Fruit fly (Drosophila melanogaster) whole organism, embryonic: Measurements from ENCODE around the gene Osi20.
A peak's percentile ranks its signal among the peaks of the same experiment; 100 is the strongest.

Experiments used
- Awh ChIP-seq: fragments of 200-800 bp; sonication (Bioruptor generic); IDR thresholded peaks from 2 replicates; pipeline ENCODE4, ENCODE4 v1.3.6; 2022; ENCODE audit warnings: missing biosample characterization, missing genetic modification characterization
- Bdp1 ChIP-seq: fragments of 200-800 bp; sonication (Bioruptor generic); optimal IDR thresholded peaks from 3 replicates; lab custom pipeline; 2016; ENCODE audit warnings: missing biosample characterization, missing genetic modification characterization
- Bgb ChIP-seq: fragments of 200-800 bp; sonication (Bioruptor generic); IDR thresholded peaks from 2 replicates; pipeline ENCODE4 v1.3.6; 2022; ENCODE audit warnings: missing biosample characterization, missing genetic modification characterization; ENCODE audit not compliant: partially characterized antibody
- CG10654 ChIP-seq: fragments of 200-800 bp; sonication (Bioruptor generic); optimal IDR thresholded peaks from 2 replicates; lab custom pipeline; 2016; ENCODE audit warnings: missing biosample characterization, missing genetic modification characterization
- CG10979 ChIP-seq: fragments of 200-800 bp; sonication (Bioruptor generic); optimal IDR thresholded peaks from 2 replicates; lab custom pipeline; 2018; ENCODE audit warnings: missing biosample characterization, mild to moderate bottlenecking, missing genetic modification characterization, moderate library complexity
- CG11085 ChIP-seq: fragments of 200-800 bp; sonication (Bioruptor generic); IDR thresholded peaks from 2 replicates; pipeline ENCODE4 v1.3.6; 2022; ENCODE audit warnings: missing biosample characterization, missing genetic modification characterization
- CG11504 ChIP-seq: fragments of 200-800 bp; sonication (Bioruptor generic); optimal IDR thresholded peaks from 3 replicates; lab custom pipeline; 2019; ENCODE audit warnings: missing biosample characterization, mild to moderate bottlenecking, missing genetic modification characterization, moderate library complexity
- CG11695 ChIP-seq: fragments of 200-800 bp; sonication (Bioruptor generic); IDR thresholded peaks from 3 replicates; pipeline ENCODE4 v1.3.6; 2022; ENCODE audit warnings: missing biosample characterization, missing genetic modification characterization
- CG12299 ChIP-seq: fragments of 200-800 bp; sonication (Bioruptor generic); optimal IDR thresholded peaks from 2 replicates; lab custom pipeline; 2018; ENCODE audit warnings: missing biosample characterization, mild to moderate bottlenecking, missing genetic modification characterization
- CG12659 ChIP-seq: fragments of 200-800 bp; sonication (Bioruptor generic); optimal IDR thresholded peaks from 3 replicates; lab custom pipeline; 2017; ENCODE audit warnings: mild to moderate bottlenecking, missing biosample characterization, missing genetic modification reagents, missing genetic modification characterization
- CG13287 ChIP-seq: fragments of 200-800 bp; sonication (Bioruptor generic); IDR thresholded peaks from 2 replicates; pipeline ENCODE4 v1.3.6; 2022; ENCODE audit warnings: missing biosample characterization, missing genetic modification characterization; ENCODE audit not compliant: partially characterized antibody
- CG13424 ChIP-seq: fragments of 200-800 bp; sonication (Bioruptor generic); optimal IDR thresholded peaks from 2 replicates; lab custom pipeline; 2019; ENCODE audit warnings: missing biosample characterization, mild to moderate bottlenecking, missing genetic modification characterization, moderate library complexity
- CG15696 ChIP-seq: fragments of 200-800 bp; sonication (Bioruptor generic); optimal IDR thresholded peaks from 2 replicates; lab custom pipeline; 2019; ENCODE audit warnings: missing biosample characterization, mild to moderate bottlenecking, missing genetic modification characterization, moderate library complexity
- CG18262 ChIP-seq: fragments of 200-800 bp; optimal IDR thresholded peaks from 3 replicates; lab custom pipeline; 2019; ENCODE audit warnings: missing biosample characterization, mild to moderate bottlenecking, missing genetic modification characterization, moderate library complexity
- CG2199 ChIP-seq: fragments of 200-800 bp; sonication (Bioruptor generic); IDR thresholded peaks from 3 replicates; pipeline ENCODE4 v1.3.6; 2022; ENCODE audit warnings: missing biosample characterization, missing genetic modification characterization
- CG2875 ChIP-seq: fragments of 200-800 bp; sonication (Bioruptor generic); optimal IDR thresholded peaks from 2 replicates; lab custom pipeline; 2017; ENCODE audit warnings: missing biosample characterization, mild to moderate bottlenecking, missing genetic modification characterization, missing genetic modification reagents
- CG3407 ChIP-seq: fragments of 200-800 bp; sonication (Bioruptor generic); optimal IDR thresholded peaks from 2 replicates; lab custom pipeline; 2018; ENCODE audit warnings: missing biosample characterization, mild to moderate bottlenecking, missing genetic modification characterization
- CG3838 ChIP-seq: fragments of 200-800 bp; sonication (Bioruptor generic); optimal IDR thresholded peaks from 3 replicates; lab custom pipeline; 2016; ENCODE audit warnings: missing biosample characterization, missing genetic modification characterization
- CG4730 ChIP-seq: fragments of 200-800 bp; sonication (Bioruptor generic); IDR thresholded peaks from 2 replicates; pipeline ENCODE4 v1.3.6; 2022; ENCODE audit warnings: missing biosample characterization, missing genetic modification characterization
- CG5245 ChIP-seq: fragments of 200-800 bp; sonication (Bioruptor generic); optimal IDR thresholded peaks from 3 replicates; lab custom pipeline; 2016; ENCODE audit warnings: missing biosample characterization, missing genetic modification characterization
- CG6765 ChIP-seq: fragments of 200-800 bp; sonication (Bioruptor generic); optimal IDR thresholded peaks from 3 replicates; lab custom pipeline; 2017; ENCODE audit warnings: missing biosample characterization, mild to moderate bottlenecking, missing genetic modification characterization
- CG7556 ChIP-seq: fragments of 200-800 bp; sonication (Bioruptor generic); optimal IDR thresholded peaks from 2 replicates; lab custom pipeline; 2017; ENCODE audit warnings: missing biosample characterization, mild to moderate bottlenecking, missing genetic modification characterization
- CG8388 ChIP-seq: fragments of 200-800 bp; sonication (Bioruptor generic); optimal IDR thresholded peaks from 2 replicates; lab custom pipeline; 2019; ENCODE audit warnings: missing biosample characterization, mild to moderate bottlenecking, missing genetic modification characterization, moderate library complexity
- CG8478 ChIP-seq: fragments of >200 bp; optimal IDR thresholded peaks from 2 replicates; lab custom pipeline; 2018
- CG9609 ChIP-seq: fragments of 200-800 bp; sonication (Bioruptor generic); optimal IDR thresholded peaks from 3 replicates; lab custom pipeline; 2016; ENCODE audit warnings: missing biosample characterization, missing genetic modification characterization
- Dbx ChIP-seq: fragments of 200-800 bp; sonication (Bioruptor generic); IDR thresholded peaks from 3 replicates; pipeline ENCODE4 v1.3.6; 2022; ENCODE audit warnings: missing biosample characterization, missing genetic modification characterization
- Dp ChIP-seq: fragments of 200-800 bp; sonication (Bioruptor generic); optimal IDR thresholded peaks from 2 replicates; lab custom pipeline; 2018; ENCODE audit warnings: missing biosample characterization, mild to moderate bottlenecking, missing genetic modification characterization, moderate library complexity
- Ets65A ChIP-seq: fragments of 200-800 bp; sonication (Bioruptor generic); peaks from one replicate; lab custom pipeline; 2016; ENCODE audit warnings: missing biosample characterization, missing genetic modification characterization
- Lhr ChIP-seq: fragments of 200-800 bp; sonication (Bioruptor generic); optimal IDR thresholded peaks from 3 replicates; lab custom pipeline; 2017; ENCODE audit warnings: mild to moderate bottlenecking, missing biosample characterization, missing genetic modification reagents, missing genetic modification characterization
- Meics ChIP-seq: fragments of 200-800 bp; sonication (Bioruptor generic); optimal IDR thresholded peaks from 2 replicates; lab custom pipeline; 2017; ENCODE audit warnings: missing biosample characterization, mild to moderate bottlenecking, missing genetic modification characterization
- Neu2 ChIP-seq: fragments of 200-800 bp; sonication (Bioruptor generic); optimal IDR thresholded peaks from 3 replicates; lab custom pipeline; 2016; ENCODE audit warnings: missing biosample characterization, missing genetic modification characterization, borderline replicate concordance
- Oli ChIP-seq: fragments of 200-800 bp; sonication (Bioruptor generic); optimal IDR thresholded peaks from 2 replicates; lab custom pipeline; 2018; ENCODE audit warnings: missing biosample characterization, mild to moderate bottlenecking, missing genetic modification characterization, moderate library complexity
- Sry-δ ChIP-seq: fragments of 200-800 bp; sonication (Bioruptor generic); optimal IDR thresholded peaks from 2 replicates; lab custom pipeline; 2016; ENCODE audit warnings: missing biosample characterization, missing genetic modification characterization
- TFAM ChIP-seq: fragments of 200-800 bp; sonication (Bioruptor generic); optimal IDR thresholded peaks from 2 replicates; lab custom pipeline; 2017; ENCODE audit warnings: missing biosample characterization, missing genetic modification characterization, inconsistent platforms
- Vsx1 ChIP-seq: fragments of 200-800 bp; sonication (Bioruptor generic); optimal IDR thresholded peaks from 2 replicates; lab custom pipeline; 2017; ENCODE audit warnings: missing biosample characterization, mild to moderate bottlenecking, missing genetic modification characterization, missing genetic modification reagents
- gem ChIP-seq: fragments of 200-800 bp; sonication (Bioruptor generic); optimal IDR thresholded peaks from 2 replicates; lab custom pipeline; 2019; ENCODE audit warnings: missing biosample characterization, mild to moderate bottlenecking, missing genetic modification characterization, moderate library complexity
- lilli ChIP-seq: fragments of 200-800 bp; sonication (Bioruptor generic); optimal IDR thresholded peaks from 3 replicates; lab custom pipeline; 2016; ENCODE audit warnings: missing biosample characterization, missing genetic modification characterization
- nau ChIP-seq: fragments of 200-800 bp; sonication (Bioruptor generic); optimal IDR thresholded peaks from 3 replicates; lab custom pipeline; 2017; ENCODE audit warnings: missing biosample characterization, mild to moderate bottlenecking, missing genetic modification characterization, missing genetic modification reagents
- nerfin-1 ChIP-seq: fragments of 200-800 bp; sonication (Bioruptor generic); optimal IDR thresholded peaks from 3 replicates; lab custom pipeline; 2019; ENCODE audit warnings: missing biosample characterization, mild to moderate bottlenecking, missing genetic modification characterization, moderate library complexity
- pfk ChIP-seq: fragments of 200-800 bp; sonication (Bioruptor generic); optimal IDR thresholded peaks from 2 replicates; lab custom pipeline; 2018; ENCODE audit warnings: missing biosample characterization, mild to moderate bottlenecking, missing genetic modification characterization, moderate library complexity
- sens ChIP-seq: fragments of 200-800 bp; sonication (Bioruptor generic); peaks from one replicate; lab custom pipeline; 2016; ENCODE audit warnings: missing biosample characterization, missing genetic modification characterization
- ssp ChIP-seq: fragments of 200-800 bp; sonication (Bioruptor generic); IDR thresholded peaks from 2 replicates; pipeline ENCODE4 v1.3.6; 2022; ENCODE audit warnings: missing biosample characterization, missing genetic modification characterization
- vfl ChIP-seq: fragments of 200-800 bp; sonication (Bioruptor generic); optimal IDR thresholded peaks from 2 replicates; lab custom pipeline; 2016; ENCODE audit warnings: missing biosample characterization, missing genetic modification characterization
- zen ChIP-seq: fragments of 200-800 bp; sonication (Bioruptor generic); optimal IDR thresholded peaks from 3 replicates; lab custom pipeline; 2018; ENCODE audit warnings: missing biosample characterization, mild to moderate bottlenecking, missing genetic modification characterization, moderate library complexity

Osi20 gene

dm6 chr3R:6373512-6374306, 33.8 kb downstream of the Osi20 start (continued):
- TF ChIP-seq CG11504 (tag; lab: Kevin White, UChicago) (no peak), CG4730 (GFP tag; lab: Robert Waterston, UW) (no peak), CG18262 (tag; lab: Kevin White, UChicago) (peak; percentile 43), CG11085 (GFP tag; lab: Robert Waterston, UW) (0 out of 2 replicates have a peak, but pooled peaks have one; percentile 43), Vsx1 (GFP tag; lab: Kevin White, UChicago) (peak; percentile 75), Awh (peak; percentile 66), Bdp1 (peak; percentile 1), CG9609 (GFP tag; lab: Kevin White, UChicago) (no peak), CG2875 (peak; percentile 57), CG12299 (tag; lab: Kevin White, UChicago) (peak; percentile 73), nerfin-1 (peak; percentile 16), Dp (no peak), CG13424 (peak; percentile 42), CG10654 (GFP tag; lab: Kevin White, UChicago) (peak; percentile 9), CG7556 (GFP tag; lab: Kevin White, UChicago) (peak; percentile 65), CG12659 (GFP tag; lab: Kevin White, UChicago) (peak; percentile 71), CG6765 (peak; percentile 52), nau (no peak), vfl (no peak), CG11695 (0 out of 3 replicates have a peak, but pooled peaks have one; percentile 28), pfk (GFP tag; lab: Kevin White, UChicago) (no peak), Dbx (peak; percentile 63; the same call in 2 of the 3 replicates), CG5245 (GFP tag; lab: Kevin White, UChicago) (peak; percentile 22), CG8388 (GFP tag; lab: Kevin White, UChicago) (peak; percentile 3), TFAM (no peak), CG3407 (GFP tag; lab: Kevin White, UChicago) (peak; percentile 43)

- TF ChIP-seq sens (peak; percentile 7), ssp (GFP tag; lab: Robert Waterston, UW) (no peak), CG15696 (tag; lab: Kevin White, UChicago) (no peak), Neu2 (GFP tag; lab: Kevin White, UChicago) (no peak), Meics (GFP tag; lab: Kevin White, UChicago) (peak; percentile 75), CG13287 (GFP tag; lab: Robert Waterston, UW) (no peak), zen (tag; lab: Kevin White, UChicago) (no peak), CG2199 (no peak), lilli (GFP tag; lab: Kevin White, UChicago) (no peak), gem (tag; lab: Kevin White, UChicago) (no peak), CG3838 (GFP tag; lab: Kevin White, UChicago) (no peak), Sry-δ (GFP tag; lab: Kevin White, UChicago) (peak; percentile 2), CG10979 (tag; lab: Kevin White, UChicago) (no peak), Ets65A (GFP tag; lab: Kevin White, UChicago) (peak; percentile 47), Oli (no peak), Bgb (GFP tag; lab: Robert Waterston, UW) (no peak), CG8478 (lab: Kevin White, UChicago) (no peak), Lhr (GFP tag; lab: Kevin White, UChicago) (no peak)
Measured at dm6 chr3R:6374307-6374574, 34.3 kb downstream of the Osi20 start, which contains the start of gene CG42564. Gene CG42564, plus strand, starts transcription at chr3R:6374475.
